Fruit fly (Drosophila melanogaster): ENCODE data around the gene CG5412.

DNA sequence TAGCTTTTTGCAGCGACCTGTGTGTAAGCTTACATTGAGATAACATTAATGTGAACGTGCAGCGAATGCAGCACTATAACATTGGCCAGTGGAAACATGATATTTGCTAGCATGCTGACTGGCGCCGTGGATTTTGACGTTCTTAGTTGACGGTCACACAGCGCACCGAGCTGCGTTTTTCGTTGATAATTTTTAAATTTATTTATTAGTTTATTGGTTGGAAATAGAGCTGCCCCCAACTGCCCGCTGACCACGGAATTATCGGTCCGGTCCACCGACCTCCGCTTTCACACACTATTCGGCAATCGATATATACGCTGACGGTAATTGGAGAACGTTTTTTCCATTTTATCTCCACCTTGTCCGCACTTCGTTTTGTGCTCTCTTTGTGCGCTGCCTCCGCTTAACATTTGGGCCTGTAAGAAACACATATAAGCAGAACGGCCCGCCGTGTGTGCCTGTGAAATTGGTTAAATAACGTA is 45.0 kb downstream of the CG5412 start, which contains the start of gene H:
- TF ChIP-seq CG7963 (GFP tag; IDR thresholded peaks at IDR 0.05; ENCODE audit: partially characterized antibody) (no peak), CG30403 (GFP tag; optimal IDR thresholded peaks at IDR 0.05) (no peak), Ada2b (GFP tag; IDR thresholded peaks at IDR 0.05) (no peak), CG17912 (GFP tag; optimal IDR thresholded peaks at IDR 0.05) (no peak), sna (GFP tag; IDR thresholded peaks at IDR 0.05; ENCODE audit: partially characterized antibody) (no peak)

Measured in whole organism, embryonic.